Worm (Caenorhabditis elegans): ENCODE data around the gene srt-37.

DNA sequence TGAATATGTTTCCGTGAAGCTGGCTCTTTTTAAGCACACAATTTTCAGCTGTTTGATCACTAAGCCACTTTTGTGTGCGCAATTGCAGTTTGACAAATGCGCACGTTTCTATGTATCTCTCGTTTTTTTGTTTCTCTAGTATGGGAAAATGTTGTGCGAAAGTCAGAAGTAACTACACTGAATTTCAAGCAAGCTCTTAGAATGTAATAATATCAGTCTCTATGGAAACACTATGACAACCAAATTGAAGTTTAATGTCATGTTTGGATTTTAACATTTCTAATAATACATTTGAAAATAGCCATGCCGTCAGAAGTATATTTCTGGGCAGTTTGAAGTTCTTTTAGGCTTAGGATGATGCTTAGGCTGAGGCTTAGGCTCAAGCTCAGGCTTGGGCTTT, 38.3 kb upstream of the srt-37 start, which contains the start of gene ZC132.9:
- no peak for TF ChIP-seq cog-1 (tag; optimal IDR thresholded peaks at IDR 0.05)
- no peak for TF ChIP-seq T22C8.4 (GFP tag; IDR thresholded peaks at IDR 0.05)
- no peak for TF ChIP-seq klf-2 (GFP tag; conservative IDR thresholded peaks at IDR 0.05)
- TF ChIP-seq tab-1 (GFP tag; IDR thresholded peaks at IDR 0.05): no peak
